Worm (Caenorhabditis elegans) whole organism, L2 larva: ENCODE results near the gene ceh-83.

Source experiments
- aly-2 ChIP-seq: fragments of 150-350 bp; optimal IDR thresholded peaks from 2 replicates; lab custom pipeline; 2014; ENCODE audit warnings: missing biosample characterization, missing genetic modification characterization
- blmp-1 ChIP-seq: sonication (generic microtip); optimal IDR thresholded peaks from 2 replicates; lab custom pipeline; 2017; ENCODE audit warnings: missing genetic modification characterization, mild to moderate bottlenecking, missing compliant biosample characterization, antibody characterized with exemption, moderate library complexity; ENCODE audit not compliant: insufficient read depth
- fos-1 ChIP-seq: fragments of 150-350 bp; optimal IDR thresholded peaks from 2 replicates; lab custom pipeline; 2014; ENCODE audit warnings: missing biosample characterization, missing genetic modification characterization
- mbf-1 ChIP-seq: sonication (generic microtip); optimal IDR thresholded peaks from 2 replicates; lab custom pipeline; 2017; ENCODE audit warnings: missing biosample characterization, missing genetic modification characterization
- nhr-11 ChIP-seq: fragments of 150-350 bp; optimal IDR thresholded peaks from 2 replicates; lab custom pipeline; 2014; ENCODE audit warnings: missing biosample characterization, missing genetic modification characterization
- zag-1 ChIP-seq: fragments of 150-350 bp; optimal IDR thresholded peaks from 2 replicates; lab custom pipeline; 2014; ENCODE audit warnings: missing biosample characterization, missing genetic modification characterization

DNA sequence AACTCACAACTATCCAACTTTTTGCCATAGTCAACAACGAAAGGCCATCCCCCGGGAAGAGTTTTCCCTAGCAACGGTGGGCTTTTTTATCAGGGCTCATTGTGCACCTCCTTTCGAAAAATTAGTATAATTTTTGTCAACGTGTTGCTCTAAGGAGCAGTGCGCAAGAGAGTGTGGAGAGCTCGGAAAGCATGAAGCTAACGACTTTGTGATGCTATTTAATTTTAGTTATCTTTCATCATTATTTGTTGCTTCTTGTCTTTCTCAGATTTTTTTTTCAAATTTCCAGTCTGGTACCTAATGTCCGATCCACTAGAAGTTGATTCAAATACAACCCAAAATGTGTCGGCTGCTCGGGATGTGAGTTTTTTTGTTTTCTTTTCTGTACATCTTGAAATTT, 6.2 kb downstream of the ceh-83 start, which contains the start of gene ceh-81:
- TF ChIP-seq aly-2 (tag; lab: Kevin White, UChicago) = no peak
- no peak for TF ChIP-seq zag-1 (tag; lab: Kevin White, UChicago)
- no peak for TF ChIP-seq blmp-1 (tag; lab: Kevin White, UChicago)
- no peak for TF ChIP-seq nhr-11 (tag; lab: Kevin White, UChicago)
- no peak for TF ChIP-seq fos-1 (tag; lab: Kevin White, UChicago)
- no peak for TF ChIP-seq mbf-1 (tag; lab: Kevin White, UChicago)
